Worm (Caenorhabditis elegans) whole organism, L2 larva: ENCODE measurements around the gene clec-213.

Experiments used
- alr-1 ChIP-seq: fragments of 150-350 bp; optimal IDR thresholded peaks from 2 replicates; lab custom pipeline; 2014; ENCODE audit warnings: missing biosample characterization, missing genetic modification characterization
- ama-1 ChIP-seq: fragments of 150-350 bp; optimal IDR thresholded peaks from 2 replicates; lab custom pipeline; 2018; ENCODE audit warnings: inconsistent platforms
- nhr-77 ChIP-seq: fragments of 150-350 bp; optimal IDR thresholded peaks from 2 replicates; lab custom pipeline; 2014; ENCODE audit warnings: missing biosample characterization, missing genetic modification characterization
- unc-55 ChIP-seq: fragments of 150-350 bp; sonication (generic microtip); optimal IDR thresholded peaks from 3 replicates; lab custom pipeline; 2014; ENCODE audit warnings: missing biosample characterization, missing genetic modification reagents, missing genetic modification characterization
- unc-62 ChIP-seq: fragments of 150-350 bp; optimal IDR thresholded peaks from 2 replicates; lab custom pipeline; 2014; ENCODE audit warnings: missing biosample characterization, missing genetic modification reagents, missing genetic modification characterization
- zag-1 ChIP-seq: fragments of 150-350 bp; optimal IDR thresholded peaks from 2 replicates; lab custom pipeline; 2014; ENCODE audit warnings: missing biosample characterization, missing genetic modification characterization

- TF ChIP-seq zag-1 (tag; lab: Kevin White, UChicago), result no peak
- no peak for TF ChIP-seq ama-1 (lab: Kevin White, UChicago)
- TF ChIP-seq nhr-77 (tag; lab: Kevin White, UChicago), result no peak
- no peak for TF ChIP-seq unc-62 (GFP tag; lab: Kevin White, UChicago)
- TF ChIP-seq unc-55 (GFP tag; lab: Kevin White, UChicago), result no peak
- TF ChIP-seq alr-1 (tag; lab: Kevin White, UChicago), result no peak
Observed at ce11 chrV:7604858-7605257, at the start of gene clec-213.
